3 fruit fly cellular contexts compared by ENCODE assay signal in the genomic region with DNA sequence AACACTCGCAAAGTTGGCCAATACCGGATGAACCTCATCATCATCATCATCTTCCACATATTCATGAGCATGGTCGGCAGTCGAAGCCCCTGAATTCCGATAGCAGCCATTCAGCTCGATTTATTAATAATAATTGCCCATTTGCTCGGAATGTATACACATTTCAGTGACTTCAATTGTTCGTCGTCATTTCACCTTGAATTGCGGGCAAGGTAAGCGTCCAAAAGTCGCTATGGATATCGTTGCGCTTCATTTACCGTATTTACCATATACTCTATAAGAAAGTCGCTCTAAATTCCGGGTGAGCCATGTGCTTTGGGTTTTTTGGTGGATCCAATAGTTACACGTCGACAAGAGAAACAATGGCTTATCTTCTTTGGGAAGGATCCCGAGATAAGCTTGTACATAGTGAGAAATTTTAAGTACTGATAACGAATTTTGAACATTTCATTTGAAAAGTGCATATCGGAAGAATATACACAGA.
TF ChIP-seq lines count a peak whose summit lies in the region.

No protein-coding gene starts in this region.

TF ChIP-seq in whole organism, embryonic, 481 proteins besides CTCF, POLR2A, EP300 and RAD21 (continued from another document and continues in another):
- TF ChIP-seq CG10654 (GFP tag; optimal IDR thresholded peaks at IDR 0.05; lab: Kevin White, UChicago) (no peak), rib (GFP tag; IDR thresholded peaks at IDR 0.05; lab: Robert Waterston, UW) (no peak), D19A (tag; optimal IDR thresholded peaks at IDR 0.05; lab: Kevin White, UChicago) (peak; percentile 95), CG7556 (GFP tag; optimal IDR thresholded peaks at IDR 0.05; lab: Kevin White, UChicago) (peak; percentile 2), br (optimal IDR thresholded peaks at IDR 0.05; lab: Kevin White, UChicago) (no peak), CG14014 (GFP tag; IDR thresholded peaks at IDR 0.05; lab: Robert Waterston, UW) (peak; percentile 53; the same call in 1 of the 2 replicates), CG12104 (GFP tag; optimal IDR thresholded peaks at IDR 0.05; lab: Kevin White, UChicago) (peak; percentile 22), Adf1 (GFP tag; IDR thresholded peaks at IDR 0.05; lab: Robert Waterston, UW) (no peak), CG11093 (GFP tag; IDR thresholded peaks at IDR 0.05; lab: Robert Waterston, UW) (0 out of 3 replicates have a peak, but pooled peaks have one; percentile 14), CG3838 (GFP tag; optimal IDR thresholded peaks at IDR 0.05; lab: Kevin White, UChicago) (no peak), CG18262 (tag; optimal IDR thresholded peaks at IDR 0.05; lab: Kevin White, UChicago) (no peak), CHES-1-like (GFP tag; optimal IDR thresholded peaks at IDR 0.05; lab: Kevin White, UChicago) (peak; percentile 9), D (optimal IDR thresholded peaks at IDR 0.05; lab: Kevin White, UChicago) (no peak), D (GFP tag; optimal IDR thresholded peaks at IDR 0.05; lab: Kevin White, UChicago) (no peak), CG2712 (tag; optimal IDR thresholded peaks at IDR 0.05; lab: Kevin White, UChicago) (peak; percentile 21), Ravus (GFP tag; IDR thresholded peaks at IDR 0.05; lab: Robert Waterston, UW) (no peak), CG3163 (GFP tag; optimal IDR thresholded peaks at IDR 0.05; lab: Kevin White, UChicago) (no peak), NK7.1 (GFP tag; optimal IDR thresholded peaks at IDR 0.05; lab: Kevin White, UChicago) (peak; percentile 0), HLH54F (GFP tag; optimal IDR thresholded peaks at IDR 0.05; lab: Kevin White, UChicago) (no peak), eyg (GFP tag; optimal IDR thresholded peaks at IDR 0.05; lab: Kevin White, UChicago) (no peak), phol (tag; optimal IDR thresholded peaks at IDR 0.05; lab: Kevin White, UChicago) (peak; percentile 29), lab (GFP tag; optimal IDR thresholded peaks at IDR 0.05; lab: Kevin White, UChicago) (peak; percentile 61), Ets97D (GFP tag; optimal IDR thresholded peaks at IDR 0.05; lab: Kevin White, UChicago) (no peak), unpg (GFP tag; optimal IDR thresholded peaks at IDR 0.05; lab: Kevin White, UChicago) (peak; percentile 37), CG8089 (GFP tag; optimal IDR thresholded peaks at IDR 0.05; lab: Kevin White, UChicago) (peak; percentile 14), CG11504 (tag; optimal IDR thresholded peaks at IDR 0.05; lab: Kevin White, UChicago) (no peak), CG8359 (GFP tag; optimal IDR thresholded peaks at IDR 0.05; lab: Kevin White, UChicago; ENCODE audit: borderline replicate concordance) (no peak), CG7786 (GFP tag; optimal IDR thresholded peaks at IDR 0.05; lab: Kevin White, UChicago) (peak; percentile 38), PHDP (tag; optimal IDR thresholded peaks at IDR 0.05; lab: Kevin White, UChicago) (no peak), gsb (GFP tag; IDR thresholded peaks at IDR 0.05; lab: Robert Waterston, UW) (0 out of 2 replicates have a peak, but pooled peaks have one; percentile 49), Drgx (GFP tag; IDR thresholded peaks at IDR 0.05; lab: Robert Waterston, UW) (peak; percentile 43; the same call in 1 of the 2 replicates), CG8281 (tag; optimal IDR thresholded peaks at IDR 0.05; lab: Kevin White, UChicago) (peak; percentile 5), twi (tag; optimal IDR thresholded peaks at IDR 0.05; lab: Kevin White, UChicago) (no peak), CG4854 (GFP tag; optimal IDR thresholded peaks at IDR 0.05; lab: Kevin White, UChicago) (no peak), mam (GFP tag; optimal IDR thresholded peaks at IDR 0.05; lab: Kevin White, UChicago) (peak; percentile 23), toy (GFP tag; IDR thresholded peaks at IDR 0.05; lab: Robert Waterston, UW) (no peak), CG3281 (GFP tag; optimal IDR thresholded peaks at IDR 0.05; lab: Kevin White, UChicago) (peak; percentile 42), CG2889 (GFP tag; IDR thresholded peaks at IDR 0.05; lab: Robert Waterston, UW) (no peak), Doc2 (GFP tag; IDR thresholded peaks at IDR 0.05; lab: Robert Waterston, UW) (no peak), tap (tag; optimal IDR thresholded peaks at IDR 0.05; lab: Kevin White, UChicago) (no peak), Kr (GFP tag; optimal IDR thresholded peaks at IDR 0.05; lab: Kevin White, UChicago) (no peak), Fer1 (GFP tag; optimal IDR thresholded peaks at IDR 0.05; lab: Kevin White, UChicago) (peak; percentile 26), CG10565 (GFP tag; optimal IDR thresholded peaks at IDR 0.05; lab: Kevin White, UChicago) (no peak)

TF ChIP-seq in whole organism, prepupa, 60 proteins besides CTCF, POLR2A, EP300 and RAD21 (continued from another document):
- TF ChIP-seq Sox15 (GFP tag; optimal IDR thresholded peaks at IDR 0.05; lab: Kevin White, UChicago) (peak; percentile 12), dsx (GFP tag; optimal IDR thresholded peaks at IDR 0.05; lab: Kevin White, UChicago; ENCODE audit: poor library complexity, severe bottlenecking) (no peak), CG7368 (GFP tag; optimal IDR thresholded peaks at IDR 0.05; lab: Kevin White, UChicago) (peak; percentile 41), CG3032 (tag; optimal IDR thresholded peaks at IDR 0.05; lab: Kevin White, UChicago) (no peak), CG32006 (GFP tag; optimal IDR thresholded peaks at IDR 0.05; lab: Kevin White, UChicago) (peak; percentile 73), CG6854 (GFP tag; optimal IDR thresholded peaks at IDR 0.05; lab: Kevin White, UChicago) (no peak), CG16779 (tag; optimal IDR thresholded peaks at IDR 0.05; lab: Kevin White, UChicago) (no peak), Ets96B (tag; optimal IDR thresholded peaks at IDR 0.05; lab: Kevin White, UChicago) (no peak), cyc (GFP tag; optimal IDR thresholded peaks at IDR 0.05; lab: Kevin White, UChicago) (peak; percentile 0), ss (GFP tag; optimal IDR thresholded peaks at IDR 0.05; lab: Kevin White, UChicago) (no peak), achi (GFP tag; optimal IDR thresholded peaks at IDR 0.05; lab: Kevin White, UChicago) (peak; percentile 20), CG8319 (GFP tag; optimal IDR thresholded peaks at IDR 0.05; lab: Kevin White, UChicago) (peak; percentile 3), Hr4 (GFP tag; optimal IDR thresholded peaks at IDR 0.05; lab: Kevin White, UChicago) (no peak), Sox102F (GFP tag; optimal IDR thresholded peaks at IDR 0.05; lab: Kevin White, UChicago) (peak; percentile 36), pdm3 (GFP tag; optimal IDR thresholded peaks at IDR 0.05; lab: Kevin White, UChicago) (no peak), Eip93F (GFP tag; optimal IDR thresholded peaks at IDR 0.05; lab: Kevin White, UChicago) (peak; percentile 59), Eip78C (GFP tag; lab: Kevin White, UChicago) (peak; percentile 87), CG8632 (GFP tag; optimal IDR thresholded peaks at IDR 0.05; lab: Kevin White, UChicago) (peak; percentile 46), Sox14 (GFP tag; optimal IDR thresholded peaks at IDR 0.05; lab: Kevin White, UChicago) (peak; percentile 36), vri (GFP tag; optimal IDR thresholded peaks at IDR 0.05; lab: Kevin White, UChicago) (no peak), CG3919 (GFP tag; optimal IDR thresholded peaks at IDR 0.05; lab: Kevin White, UChicago) (peak; percentile 2), Eip75B (GFP tag; optimal IDR thresholded peaks at IDR 0.05; lab: Kevin White, UChicago) (peak; percentile 25), salr (GFP tag; optimal IDR thresholded peaks at IDR 0.05; lab: Kevin White, UChicago) (no peak), CG8119 (GFP tag; IDR thresholded peaks at IDR 0.05; lab: Robert Waterston, UW) (0 out of 3 replicates have a peak, but pooled peaks have one; percentile 49), CG31627 (GFP tag; optimal IDR thresholded peaks at IDR 0.05; lab: Kevin White, UChicago) (peak; percentile 46), eg (GFP tag; IDR thresholded peaks at IDR 0.05; lab: Robert Waterston, UW) (no peak), Met (GFP tag; optimal IDR thresholded peaks at IDR 0.05; lab: Kevin White, UChicago) (no peak), dac (GFP tag; optimal IDR thresholded peaks at IDR 0.05; lab: Kevin White, UChicago) (peak; percentile 38), esn (GFP tag; optimal IDR thresholded peaks at IDR 0.05; lab: Kevin White, UChicago) (peak; percentile 55), Blimp-1 (GFP tag; optimal IDR thresholded peaks at IDR 0.05; lab: Kevin White, UChicago) (no peak), svp (GFP tag; lab: Kevin White, UChicago) (peak; percentile 73), CG11762 (GFP tag; optimal IDR thresholded peaks at IDR 0.05; lab: Kevin White, UChicago; ENCODE audit: insufficient read depth) (no peak), Gug (GFP tag; IDR thresholded peaks at IDR 0.05; lab: Robert Waterston, UW) (no peak), lz (GFP tag; optimal IDR thresholded peaks at IDR 0.05; lab: Kevin White, UChicago) (peak; percentile 55), CG6808 (GFP tag; optimal IDR thresholded peaks at IDR 0.05; lab: Kevin White, UChicago) (no peak), CG6276 (GFP tag; optimal IDR thresholded peaks at IDR 0.05; lab: Kevin White, UChicago) (peak; percentile 23), CG9139 (GFP tag; optimal IDR thresholded peaks at IDR 0.05; lab: Kevin White, UChicago) (no peak), spab (GFP tag; optimal IDR thresholded peaks at IDR 0.05; lab: Kevin White, UChicago) (no peak), fd85E (GFP tag; optimal IDR thresholded peaks at IDR 0.05; lab: Kevin White, UChicago) (no peak), CG15336 (GFP tag; IDR thresholded peaks at IDR 0.05; lab: Robert Waterston, UW) (peak; percentile 58)

TF ChIP-seq in whole organism, pupa, 21 proteins besides CTCF, POLR2A, EP300 and RAD21 (continued from another document):
- TF ChIP-seq rn (GFP tag; IDR thresholded peaks at IDR 0.05; lab: Robert Waterston, UW) = no peak
